Worm (Caenorhabditis elegans): Measurements from ENCODE around the gene idpp-8.

DNA sequence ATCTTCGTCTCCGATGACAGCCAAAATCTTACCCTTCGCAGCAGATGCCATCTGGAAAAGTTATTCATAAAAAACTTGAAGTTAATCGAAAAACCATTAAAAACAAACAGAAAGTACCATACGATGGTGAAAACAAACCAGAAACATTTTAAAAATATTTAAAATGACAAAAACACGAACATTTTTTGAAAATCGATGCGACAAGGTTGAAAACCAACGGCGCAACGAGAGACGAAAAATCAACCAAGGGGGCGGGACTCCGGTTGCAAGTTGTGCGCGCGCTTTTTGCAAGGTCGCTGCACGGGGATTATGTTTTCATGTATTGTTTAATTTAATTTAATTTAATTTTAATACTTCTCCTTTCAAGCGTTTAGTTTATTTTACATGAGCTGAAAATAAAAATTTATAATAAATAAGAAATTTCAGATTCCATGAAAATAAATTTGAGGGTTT, 11.7 kb upstream of the idpp-8 start, which contains the start of gene vha-9:
- TF ChIP-seq jun-1 (tag; optimal IDR thresholded peaks at IDR 0.05) (no peak), ZK337.2 (GFP tag; IDR thresholded peaks at IDR 0.05) (no peak), mdl-1 (tag; optimal IDR thresholded peaks at IDR 0.05) (peak in 1 of 2 experiments; percentile 2), pha-4 (GFP tag; IDR thresholded peaks at IDR 0.05) (0 out of 2 replicates have a peak, but pooled peaks have one; percentile 46), pha-4 (tag; optimal IDR thresholded peaks at IDR 0.05) (no peak), aly-2 (tag; optimal IDR thresholded peaks at IDR 0.05) (no peak), ces-1 (GFP tag; optimal IDR thresholded peaks at IDR 0.05) (no peak), ztf-11 (tag; optimal IDR thresholded peaks at IDR 0.05) (no peak), unc-39 (tag; optimal IDR thresholded peaks at IDR 0.05) (no peak), skn-1 (tag; optimal IDR thresholded peaks at IDR 0.05) (no peak), lin-13 (GFP tag; optimal IDR thresholded peaks at IDR 0.05) (peak; percentile 59), snpc-1.2 (GFP tag; IDR thresholded peaks at IDR 0.05) (no peak), nhr-237 (tag; optimal IDR thresholded peaks at IDR 0.05) (no peak)
